Fruit fly (Drosophila melanogaster) whole organism, embryonic: ENCODE data around the gene RIOK2.

Experiments used
- Asciz ChIP-seq: fragments of 200-800 bp; sonication (Bioruptor generic); optimal IDR thresholded peaks from 2 replicates; lab custom pipeline; 2017; ENCODE audit warnings: missing biosample characterization, mild to moderate bottlenecking, missing genetic modification characterization, missing genetic modification reagents
- B-H1 ChIP-seq: fragments of 200-800 bp; sonication (Bioruptor generic); IDR thresholded peaks from 3 replicates; pipeline ENCODE4 v1.3.6; 2022; ENCODE audit warnings: missing biosample characterization, missing genetic modification characterization
- CG10431 ChIP-seq: fragments of 200-800 bp; sonication (Bioruptor generic); optimal IDR thresholded peaks from 3 replicates; lab custom pipeline; 2018; ENCODE audit warnings: missing biosample characterization, mild to moderate bottlenecking, missing genetic modification characterization
- CG10462 ChIP-seq: fragments of 200-800 bp; sonication (Bioruptor generic); optimal IDR thresholded peaks from 2 replicates; lab custom pipeline; 2016; ENCODE audit warnings: missing biosample characterization, missing genetic modification characterization
- CG10543 ChIP-seq: fragments of 200-800 bp; sonication (Bioruptor generic); optimal IDR thresholded peaks from 3 replicates; lab custom pipeline; 2017; ENCODE audit warnings: missing biosample characterization, mild to moderate bottlenecking, missing genetic modification characterization, moderate library complexity
- CG17186 ChIP-seq: fragments of 200-800 bp; sonication (Bioruptor generic); optimal IDR thresholded peaks from 3 replicates; lab custom pipeline; 2017; ENCODE audit warnings: missing biosample characterization, missing genetic modification reagents, missing genetic modification characterization
- CG17328 ChIP-seq: fragments of 200-800 bp; sonication (Bioruptor generic); IDR thresholded peaks from 2 replicates; pipeline ENCODE4 v1.3.6; 2022; ENCODE audit warnings: missing biosample characterization, missing genetic modification characterization
- CG31365 ChIP-seq: fragments of 200-800 bp; sonication (Bioruptor generic); optimal IDR thresholded peaks from 2 replicates; lab custom pipeline; 2018; ENCODE audit warnings: missing biosample characterization, mild to moderate bottlenecking, missing genetic modification characterization
- CG3407 ChIP-seq: fragments of 200-800 bp; sonication (Bioruptor generic); optimal IDR thresholded peaks from 2 replicates; lab custom pipeline; 2018; ENCODE audit warnings: missing biosample characterization, mild to moderate bottlenecking, missing genetic modification characterization
- CG34422 ChIP-seq: fragments of 200-800 bp; sonication (Bioruptor generic); IDR thresholded peaks from 3 replicates; pipeline ENCODE4 v1.3.6; 2022; ENCODE audit warnings: missing biosample characterization, missing genetic modification characterization
- CG8944 ChIP-seq: fragments of 200-800 bp; sonication (Bioruptor generic); optimal IDR thresholded peaks from 3 replicates; lab custom pipeline; 2016; ENCODE audit warnings: missing biosample characterization, missing genetic modification characterization
- CG9817 ChIP-seq: fragments of 200-800 bp; sonication (Bioruptor generic); optimal IDR thresholded peaks from 2 replicates; lab custom pipeline; 2018; ENCODE audit warnings: missing biosample characterization, mild to moderate bottlenecking, missing genetic modification characterization, moderate library complexity
- D19A ChIP-seq: fragments of 200-800 bp; optimal IDR thresholded peaks from 3 replicates; lab custom pipeline; 2019; ENCODE audit warnings: missing biosample characterization, mild to moderate bottlenecking, missing genetic modification characterization, moderate library complexity
- ERR ChIP-seq: fragments of 200-800 bp; sonication (Bioruptor generic); optimal IDR thresholded peaks from 2 replicates; lab custom pipeline; 2016; ENCODE audit warnings: missing biosample characterization, missing genetic modification characterization
- Eip74EF ChIP-seq, 2 experiments: fragments of 200-800 bp in 1 of 2; fragments of >200 bp in 1 of 2; sonication (Bioruptor generic) in 1 of 2; optimal IDR thresholded peaks; 2 replicates each; lab custom pipeline; 2017 to 2019; ENCODE audit warnings: missing biosample characterization in 2 of 2, missing genetic modification characterization in 2 of 2, mild to moderate bottlenecking in 1 of 2, moderate library complexity in 1 of 2
- Ets65A ChIP-seq: fragments of 200-800 bp; sonication (Bioruptor generic); peaks from one replicate; lab custom pipeline; 2016; ENCODE audit warnings: missing biosample characterization, missing genetic modification characterization
- Fer2 ChIP-seq: fragments of 200-800 bp; sonication (Bioruptor generic); optimal IDR thresholded peaks from 2 replicates; lab custom pipeline; 2018; ENCODE audit warnings: missing biosample characterization, mild to moderate bottlenecking, missing genetic modification characterization, moderate library complexity
- HLH3B ChIP-seq: fragments of 200-800 bp; sonication (Bioruptor generic); IDR thresholded peaks from 2 replicates; pipeline ENCODE4 v1.3.6; 2022; ENCODE audit warnings: missing biosample characterization, missing genetic modification characterization
- Hmr ChIP-seq: fragments of 200-800 bp; sonication (Bioruptor generic); optimal IDR thresholded peaks from 3 replicates; lab custom pipeline; 2017; ENCODE audit warnings: mild to moderate bottlenecking, missing biosample characterization, missing genetic modification reagents, missing genetic modification characterization
- MESR4 ChIP-seq: fragments of 200-800 bp; sonication (Bioruptor generic); optimal IDR thresholded peaks from 2 replicates; lab custom pipeline; 2018; ENCODE audit warnings: missing biosample characterization, mild to moderate bottlenecking, missing genetic modification characterization, moderate library complexity
- MTF-1 ChIP-seq: fragments of 200-800 bp; sonication (Bioruptor generic); optimal IDR thresholded peaks from 2 replicates; lab custom pipeline; 2018; ENCODE audit warnings: missing biosample characterization, mild to moderate bottlenecking, missing genetic modification characterization, borderline replicate concordance
- Med ChIP-seq: fragments of 200-800 bp; sonication (Bioruptor generic); peaks from one replicate; lab custom pipeline; 2016; ENCODE audit warnings: missing biosample characterization, missing genetic modification characterization, mild to moderate bottlenecking, inconsistent platforms, moderate library complexity
- Mrtf ChIP-seq: fragments of 200-800 bp; sonication (Bioruptor generic); IDR thresholded peaks from 3 replicates; pipeline ENCODE4 v1.3.6; 2022; ENCODE audit warnings: missing biosample characterization, missing genetic modification characterization
- Optix ChIP-seq: fragments of 200-800 bp; sonication (Bioruptor generic); IDR thresholded peaks from 3 replicates; pipeline ENCODE4 v1.3.6; 2022; ENCODE audit warnings: missing biosample characterization, missing genetic modification characterization
- Ravus ChIP-seq: fragments of 200-800 bp; sonication (Bioruptor generic); IDR thresholded peaks from 2 replicates; pipeline ENCODE4 v1.3.6; 2022; ENCODE audit warnings: missing biosample characterization, missing genetic modification characterization
- Rfx ChIP-seq: fragments of 200-800 bp; sonication (Bioruptor generic); IDR thresholded peaks from 2 replicates; pipeline ENCODE4 v1.3.6; 2022; ENCODE audit warnings: missing biosample characterization, missing genetic modification characterization
- Six4 ChIP-seq: fragments of 200-800 bp; sonication (Bioruptor generic); optimal IDR thresholded peaks from 2 replicates; lab custom pipeline; 2016; ENCODE audit warnings: missing biosample characterization, missing genetic modification characterization
- Taf1 ChIP-seq: fragments of 200-800 bp; sonication (Bioruptor generic); IDR thresholded peaks from 2 replicates; pipeline ENCODE4 v1.3.6; 2022; ENCODE audit warnings: missing biosample characterization, missing genetic modification characterization
- bsh ChIP-seq, 2 experiments: fragments of 200-800 bp; sonication (Bioruptor generic); optimal IDR thresholded peaks; 2 replicates each; lab custom pipeline; 2017 to 2018; ENCODE audit warnings: mild to moderate bottlenecking in 2 of 2, missing biosample characterization in 2 of 2, missing genetic modification characterization in 2 of 2, moderate library complexity in 1 of 2
- chinmo ChIP-seq: fragments of 200-800 bp; sonication (Bioruptor generic); IDR thresholded peaks from 4 replicates; pipeline ENCODE4 v1.3.6; 2022; ENCODE audit warnings: missing biosample characterization, missing genetic modification characterization; ENCODE audit not compliant: partially characterized antibody
- dimm ChIP-seq: fragments of 200-800 bp; sonication (Bioruptor generic); IDR thresholded peaks from 2 replicates; pipeline ENCODE4 v1.3.6; 2022; ENCODE audit warnings: missing biosample characterization, missing genetic modification characterization
- dysf ChIP-seq: fragments of 200-800 bp; sonication (Bioruptor generic); IDR thresholded peaks from 3 replicates; pipeline ENCODE4 v1.3.6; 2022; ENCODE audit warnings: missing biosample characterization, missing genetic modification characterization
- fd102C ChIP-seq: fragments of 200-800 bp; sonication (Bioruptor generic); optimal IDR thresholded peaks from 2 replicates; lab custom pipeline; 2018; ENCODE audit warnings: missing biosample characterization, mild to moderate bottlenecking, missing genetic modification characterization, moderate library complexity
- gsb ChIP-seq: fragments of 200-800 bp; sonication (Bioruptor generic); IDR thresholded peaks from 2 replicates; pipeline ENCODE4 v1.3.6; 2022; ENCODE audit warnings: missing biosample characterization, missing genetic modification characterization
- hb ChIP-seq: fragments of 200-800 bp; sonication (Bioruptor generic); IDR thresholded peaks from 3 replicates; pipeline ENCODE4 v1.3.6; 2022; ENCODE audit warnings: missing biosample characterization, missing genetic modification characterization; ENCODE audit not compliant: partially characterized antibody
- hth ChIP-seq: fragments of >200 bp; optimal IDR thresholded peaks from 2 replicates; lab custom pipeline; 2017; ENCODE audit warnings: inconsistent platforms
- kni ChIP-seq: fragments of 200-800 bp; sonication (Bioruptor generic); optimal IDR thresholded peaks from 3 replicates; lab custom pipeline; 2017; ENCODE audit warnings: mild to moderate bottlenecking, missing biosample characterization, missing genetic modification reagents, missing genetic modification characterization
- lab ChIP-seq: fragments of 200-800 bp; sonication (Bioruptor generic); optimal IDR thresholded peaks from 3 replicates; lab custom pipeline; 2017; ENCODE audit warnings: missing biosample characterization, missing genetic modification characterization, mild to moderate bottlenecking, moderate library complexity, missing genetic modification reagents
- nau ChIP-seq: fragments of 200-800 bp; sonication (Bioruptor generic); optimal IDR thresholded peaks from 3 replicates; lab custom pipeline; 2017; ENCODE audit warnings: missing biosample characterization, mild to moderate bottlenecking, missing genetic modification characterization, missing genetic modification reagents
- nerfin-2 ChIP-seq: fragments of 200-800 bp; sonication (Bioruptor generic); IDR thresholded peaks from 2 replicates; pipeline ENCODE4 v1.3.6; 2022; ENCODE audit warnings: missing biosample characterization, missing genetic modification characterization; ENCODE audit not compliant: partially characterized antibody
- pros ChIP-seq: fragments of 200-800 bp; sonication (Bioruptor generic); optimal IDR thresholded peaks from 3 replicates; lab custom pipeline; 2019; ENCODE audit warnings: missing biosample characterization, mild to moderate bottlenecking, missing genetic modification characterization, moderate library complexity
- rib ChIP-seq: fragments of 200-800 bp; sonication (Bioruptor generic); IDR thresholded peaks from 2 replicates; pipeline ENCODE4 v1.3.6; 2022; ENCODE audit warnings: missing biosample characterization, missing genetic modification characterization
- run ChIP-seq: fragments of 200-800 bp; sonication (Bioruptor generic); optimal IDR thresholded peaks from 3 replicates; lab custom pipeline; 2018; ENCODE audit warnings: missing biosample characterization, mild to moderate bottlenecking, missing genetic modification characterization
- shn ChIP-seq: fragments of 200-800 bp; sonication (Bioruptor generic); optimal IDR thresholded peaks from 3 replicates; lab custom pipeline; 2016; ENCODE audit warnings: missing biosample characterization, missing genetic modification characterization
- sna ChIP-seq: fragments of 200-800 bp; sonication (Bioruptor generic); IDR thresholded peaks from 2 replicates; pipeline ENCODE4 v1.3.6; 2022; ENCODE audit warnings: missing biosample characterization, missing genetic modification characterization; ENCODE audit not compliant: partially characterized antibody
- zf30C ChIP-seq: fragments of 200-800 bp; sonication (Bioruptor generic); optimal IDR thresholded peaks from 3 replicates; lab custom pipeline; 2018; ENCODE audit warnings: missing biosample characterization, mild to moderate bottlenecking, missing genetic modification characterization

Gene RIOK2

dm6 chr3R:25275276-25275675 is 9.6 kb downstream of the RIOK2 start (continued):
- no peak for TF ChIP-seq CG3407 (GFP tag; lab: Kevin White, UChicago)
- TF ChIP-seq CG9817 (tag; lab: Kevin White, UChicago) = peak; percentile 26
- TF ChIP-seq hth (lab: Kevin White, UChicago) = no peak
- no peak for TF ChIP-seq MESR4
- TF ChIP-seq, all 482 proteins: peak for 62

dm6 chr3R:25277112-25277511 is 11.5 kb downstream of the RIOK2 start, which contains the start of gene CG10513:
CG10513 (minus strand) TSS chr3R:25277212.
- TF ChIP-seq Ets65A (GFP tag; lab: Kevin White, UChicago) (peak; percentile 26), Hmr (no peak), Mrtf (GFP tag; lab: Robert Waterston, UW) (0 out of 3 replicates have a peak, but pooled peaks have one; percentile 8)
- TF ChIP-seq, all 482 proteins: peak for 2

dm6 chr3R:25279796-25280350 is 14.2 kb downstream of the RIOK2 start, which contains the start of gene CG10514:
CG10514 (minus strand) TSS chr3R:25279846.
- TF ChIP-seq Optix (no peak), shn (GFP tag; lab: Kevin White, UChicago) (no peak), B-H1 (GFP tag; lab: Robert Waterston, UW) (no peak), Mrtf (GFP tag; lab: Robert Waterston, UW) (no peak), Rfx (GFP tag; lab: Robert Waterston, UW) (no peak), bsh (GFP tag; optimal IDR thresholded peaks at IDR 0.05; lab: Kevin White, UChicago) (no peak), CG34422 (GFP tag; lab: Robert Waterston, UW) (no peak), run (tag; lab: Kevin White, UChicago) (no peak), Taf1 (GFP tag; lab: Robert Waterston, UW) (no peak), nerfin-2 (no peak), CG10431 (GFP tag; lab: Kevin White, UChicago) (no peak), Fer2 (tag; lab: Kevin White, UChicago) (no peak), kni (no peak), D19A (tag; lab: Kevin White, UChicago) (no peak), gsb (GFP tag; lab: Robert Waterston, UW) (no peak), nau (GFP tag; lab: Kevin White, UChicago) (no peak), hb (GFP tag; lab: Robert Waterston, UW) (no peak), CG10462 (GFP tag; lab: Kevin White, UChicago) (no peak), dimm (GFP tag; lab: Robert Waterston, UW) (no peak), fd102C (GFP tag; lab: Kevin White, UChicago) (no peak), Asciz (GFP tag; lab: Kevin White, UChicago) (peak; percentile 6), pros (GFP tag; lab: Kevin White, UChicago) (no peak), Six4 (GFP tag; lab: Kevin White, UChicago) (no peak), ERR (GFP tag; lab: Kevin White, UChicago) (no peak), HLH3B (GFP tag; lab: Robert Waterston, UW) (no peak), Eip74EF (GFP tag; optimal IDR thresholded peaks at IDR 0.05; lab: Kevin White, UChicago) (no peak), Ravus (GFP tag; lab: Robert Waterston, UW) (no peak), sna (GFP tag; lab: Robert Waterston, UW) (no peak), CG10543 (GFP tag; lab: Kevin White, UChicago) (no peak), chinmo (GFP tag; lab: Robert Waterston, UW) (no peak), CG31365 (tag; lab: Kevin White, UChicago) (no peak), dysf (GFP tag; lab: Robert Waterston, UW) (no peak), CG17186 (no peak), CG8944 (GFP tag; lab: Kevin White, UChicago) (no peak), zf30C (no peak), rib (no peak), Med (peak; percentile 51), CG17328 (GFP tag; lab: Robert Waterston, UW) (no peak), MTF-1 (GFP tag; lab: Kevin White, UChicago) (peak; percentile 60), lab (peak; percentile 24)
